Worm (Caenorhabditis elegans): ENCODE measurements around the gene dgk-5.

DNA sequence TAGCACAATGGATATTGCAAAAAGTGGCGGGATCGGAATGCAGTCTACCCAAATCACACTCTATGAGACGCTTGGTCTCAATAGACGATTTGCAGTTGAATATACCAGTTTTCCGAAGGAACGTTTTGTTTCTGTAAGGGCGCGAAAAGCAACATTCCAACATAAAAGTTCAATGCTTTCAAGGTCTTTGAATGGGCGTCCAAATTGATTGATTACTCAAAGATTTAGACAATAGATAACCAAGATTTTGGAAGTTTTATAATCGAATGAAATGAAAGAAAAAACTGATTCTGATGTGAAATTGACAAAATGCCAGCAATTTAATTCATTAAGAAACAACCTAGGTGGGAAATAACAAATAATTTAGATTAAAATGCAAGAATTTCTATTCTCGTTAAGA lies 51.7 kb downstream of the dgk-5 start:
- TF ChIP-seq med-1 (GFP tag; optimal IDR thresholded peaks at IDR 0.05; ENCODE audit: insufficient read depth) (no peak), tab-1 (GFP tag; IDR thresholded peaks at IDR 0.05) (no peak), klf-2 (GFP tag; conservative IDR thresholded peaks at IDR 0.05) (no peak), T22C8.4 (GFP tag; IDR thresholded peaks at IDR 0.05) (no peak), ztf-29 (GFP tag; IDR thresholded peaks at IDR 0.05) (no peak), flt-1 (GFP tag; IDR thresholded peaks at IDR 0.05) (no peak), ref-1 (GFP tag; conservative IDR thresholded peaks at IDR 0.05) (no peak)

All from whole organism, midembryonic.